Fruit fly (Drosophila melanogaster): ENCODE data around the gene CG42359.

The CG42359 gene

dm6 chr3R:19147511-19148239 lies 14.4 kb downstream of the CG42359 start, which contains the start of gene Ppcs (continued):
- TF ChIP-seq CG13123 (GFP tag; optimal IDR thresholded peaks at IDR 0.05) = peak; percentile 100
- TF ChIP-seq CG14667 (GFP tag; IDR thresholded peaks at IDR 0.05) = no peak
- peak; percentile 20 for TF ChIP-seq CG17912 (GFP tag; optimal IDR thresholded peaks at IDR 0.05)
- TF ChIP-seq CG6689 (GFP tag; IDR thresholded peaks at IDR 0.05) = peak; percentile 36
- peak; percentile 81 for TF ChIP-seq Sox100B (GFP tag; optimal IDR thresholded peaks at IDR 0.05)
- TF ChIP-seq grn (GFP tag; optimal IDR thresholded peaks at IDR 0.05) = no peak
- peak; percentile 72 for TF ChIP-seq CG32772 (GFP tag; IDR thresholded peaks at IDR 0.05)
- TF ChIP-seq NC2β (GFP tag; optimal IDR thresholded peaks at IDR 0.05) = peak; percentile 50
- TF ChIP-seq CG10654 (GFP tag; optimal IDR thresholded peaks at IDR 0.05) = peak; percentile 47
- TF ChIP-seq Hey (tag; optimal IDR thresholded peaks at IDR 0.05) = peak; percentile 86
- TF ChIP-seq Dp (GFP tag; optimal IDR thresholded peaks at IDR 0.05) = peak; percentile 97
- peak; percentile 58 for TF ChIP-seq Dip3 (GFP tag; optimal IDR thresholded peaks at IDR 0.05)
- no peak for TF ChIP-seq CG4707 (GFP tag; optimal IDR thresholded peaks at IDR 0.05)
- no peak for TF ChIP-seq oc (tag; optimal IDR thresholded peaks at IDR 0.05)
- TF ChIP-seq CG6254 (GFP tag; optimal IDR thresholded peaks at IDR 0.05) = peak; percentile 57
- no peak for TF ChIP-seq Ada2b (GFP tag; IDR thresholded peaks at IDR 0.05)
- peak; percentile 48 for TF ChIP-seq Nf-YC (tag; optimal IDR thresholded peaks at IDR 0.05)
- TF ChIP-seq CG3726 (GFP tag; IDR thresholded peaks at IDR 0.05) = no peak
- peak; percentile 92 for TF ChIP-seq Med (GFP tag)
- no peak for TF ChIP-seq sc (optimal IDR thresholded peaks at IDR 0.05)
- peak; percentile 20 for TF ChIP-seq sc (GFP tag; optimal IDR thresholded peaks at IDR 0.05)
- peak; percentile 62 for TF ChIP-seq stwl (tag; optimal IDR thresholded peaks at IDR 0.05)
- peak; percentile 35 for TF ChIP-seq ERR (GFP tag; optimal IDR thresholded peaks at IDR 0.05)
- peak; percentile 38 for TF ChIP-seq luna (GFP tag; optimal IDR thresholded peaks at IDR 0.05)
- peak; percentile 84 for TF ChIP-seq ewg (GFP tag; optimal IDR thresholded peaks at IDR 0.05)
- TF ChIP-seq D19B (GFP tag; optimal IDR thresholded peaks at IDR 0.05) = peak; percentile 35
- TF ChIP-seq gsb (GFP tag; IDR thresholded peaks at IDR 0.05) = no peak
- TF ChIP-seq CG2199 (GFP tag; IDR thresholded peaks at IDR 0.05) = 0 out of 3 replicates have a peak, but pooled peaks have one; percentile 27
- peak; percentile 56 for TF ChIP-seq maf-S (GFP tag; optimal IDR thresholded peaks at IDR 0.05)
- peak; percentile 74 for TF ChIP-seq pho (GFP tag; optimal IDR thresholded peaks at IDR 0.05)
- TF ChIP-seq CG12219 (GFP tag; optimal IDR thresholded peaks at IDR 0.05) = peak; percentile 28
- TF ChIP-seq CG18011 (GFP tag; optimal IDR thresholded peaks at IDR 0.05) = peak; percentile 19
- peak; percentile 66; the same call in 2 of the 3 replicates for TF ChIP-seq CG34224 (GFP tag; IDR thresholded peaks at IDR 0.05; ENCODE audit: partially characterized antibody)
- peak; percentile 43 for TF ChIP-seq CG10979 (tag; optimal IDR thresholded peaks at IDR 0.05)
- TF ChIP-seq gcm (GFP tag; optimal IDR thresholded peaks at IDR 0.05) = no peak
- TF ChIP-seq Xrp1 (GFP tag; IDR thresholded peaks at IDR 0.05) = peak; percentile 52; the same call in 1 of the 2 replicates
- no peak for TF ChIP-seq C15 (GFP tag; IDR thresholded peaks at IDR 0.05)
- TF ChIP-seq CG9876 (GFP tag; optimal IDR thresholded peaks at IDR 0.05) = peak; percentile 59
- peak; percentile 77 for TF ChIP-seq yki (optimal IDR thresholded peaks at IDR 0.05)
- no peak for TF ChIP-seq CG43689 (GFP tag; IDR thresholded peaks at IDR 0.05)
- TF ChIP-seq Fer2 (tag; optimal IDR thresholded peaks at IDR 0.05) = peak; percentile 50
- peak; percentile 99 for TF ChIP-seq sqz (GFP tag; optimal IDR thresholded peaks at IDR 0.05)
- TF ChIP-seq chif (GFP tag; optimal IDR thresholded peaks at IDR 0.05) = peak in 1 of 2 experiments; percentile 42
- TF ChIP-seq Camta (GFP tag; optimal IDR thresholded peaks at IDR 0.05) = peak; percentile 63
- no peak for TF ChIP-seq CrebB (tag; optimal IDR thresholded peaks at IDR 0.05)
- peak; percentile 39 for TF ChIP-seq pfk (GFP tag; optimal IDR thresholded peaks at IDR 0.05)
- TF ChIP-seq CG3995 (GFP tag; optimal IDR thresholded peaks at IDR 0.05) = peak; percentile 63
- peak; percentile 27 to 92 for TF ChIP-seq bsh (GFP tag; optimal IDR thresholded peaks at IDR 0.05)
- peak; percentile 60 for TF ChIP-seq lmd (GFP tag; IDR thresholded peaks at IDR 0.05)
- peak; percentile 56 for TF ChIP-seq CG9817 (tag; optimal IDR thresholded peaks at IDR 0.05)
